Worm (Caenorhabditis elegans) whole organism, mixed stage, embryonic: ENCODE measurements around the gene srh-92.

ENCODE experiments used
- blmp-1 ChIP-seq: fragments of 150-350 bp; optimal IDR thresholded peaks from 2 replicates; lab custom pipeline; 2014; ENCODE audit warnings: missing biosample characterization, missing genetic modification characterization
- ceh-43 ChIP-seq: fragments of 200-800 bp; sonication (Bioruptor generic); optimal IDR thresholded peaks from 2 replicates; lab custom pipeline; 2018; ENCODE audit warnings: mild to moderate bottlenecking, missing genetic modification characterization, moderate library complexity, missing compliant biosample characterization
- ces-1 ChIP-seq: fragments of 150-350 bp; optimal IDR thresholded peaks from 2 replicates; lab custom pipeline; 2014; ENCODE audit warnings: missing biosample characterization, missing genetic modification reagents, missing genetic modification characterization
- elt-1 ChIP-seq: sonication (generic microtip); optimal IDR thresholded peaks from 2 replicates; lab custom pipeline; 2017; ENCODE audit warnings: missing genetic modification characterization, mild to moderate bottlenecking, missing compliant biosample characterization, antibody characterized with exemption, moderate library complexity, borderline replicate concordance; ENCODE audit not compliant: insufficient read depth
- lsy-2 ChIP-seq: fragments of 150-350 bp; optimal IDR thresholded peaks from 2 replicates; lab custom pipeline; 2014; ENCODE audit warnings: missing biosample characterization, missing genetic modification characterization
- mep-1 ChIP-seq: fragments of 150-350 bp; optimal IDR thresholded peaks from 2 replicates; lab custom pipeline; 2017; ENCODE audit warnings: missing biosample characterization, missing genetic modification reagents, missing genetic modification characterization, inconsistent platforms
- nhr-237 ChIP-seq: fragments of 150-350 bp; optimal IDR thresholded peaks from 2 replicates; lab custom pipeline; 2014; ENCODE audit warnings: missing biosample characterization, missing genetic modification characterization
- nhr-76 ChIP-seq: sonication (generic microtip); optimal IDR thresholded peaks from 2 replicates; lab custom pipeline; 2017; ENCODE audit warnings: missing biosample characterization, missing genetic modification characterization
- pha-4 ChIP-seq: fragments of 150-350 bp; optimal IDR thresholded peaks from 2 replicates; lab custom pipeline; 2018; ENCODE audit warnings: missing biosample characterization, missing genetic modification reagents, missing genetic modification characterization
- tbx-8 ChIP-seq: fragments of 200-800 bp; sonication (Bioruptor generic); optimal IDR thresholded peaks from 2 replicates; lab custom pipeline; 2018; ENCODE audit warnings: mild to moderate bottlenecking, missing genetic modification characterization, moderate library complexity, missing compliant biosample characterization
- zip-8 ChIP-seq: fragments of 150-350 bp; optimal IDR thresholded peaks from 2 replicates; lab custom pipeline; 2014; ENCODE audit warnings: missing biosample characterization, missing genetic modification characterization

- no peak for TF ChIP-seq nhr-237 (tag; lab: Kevin White, UChicago)
- TF ChIP-seq zip-8 (tag; lab: Kevin White, UChicago), result no peak
- no peak for TF ChIP-seq pha-4
- TF ChIP-seq mep-1 (tag; lab: Kevin White, UChicago), result no peak
- TF ChIP-seq tbx-8 (GFP tag; lab: Kevin White, UChicago), result no peak
- TF ChIP-seq elt-1 (tag; lab: Kevin White, UChicago), result no peak
- no peak for TF ChIP-seq ceh-43 (GFP tag; lab: Kevin White, UChicago)
- TF ChIP-seq blmp-1 (tag; lab: Kevin White, UChicago), result no peak
- no peak for TF ChIP-seq ces-1 (GFP tag; lab: Kevin White, UChicago)
- no peak for TF ChIP-seq lsy-2 (tag; lab: Kevin White, UChicago)
- TF ChIP-seq nhr-76 (tag; lab: Kevin White, UChicago), result no peak
Measured at ce11 chrV:7439807-7440206, 21.0 kb downstream of the srh-92 start, which contains the start of gene try-13.
